Worm (Caenorhabditis elegans) whole organism, L4 larva: ENCODE data around the gene pqn-39.

Experiments
- F10B5.3 ChIP-seq: sonication (generic microtip); optimal IDR thresholded peaks from 2 replicates; lab custom pipeline; 2016; ENCODE audit warnings: mild to moderate bottlenecking, missing genetic modification characterization, missing compliant biosample characterization
- F26F4.8 ChIP-seq: fragments of 200-800 bp; sonication (Bioruptor generic); conservative IDR thresholded peaks from 2 replicates; pipeline ENCODE4 v1.3.6; 2022; ENCODE audit warnings: missing genetic modification characterization, missing compliant biosample characterization
- R02D3.7 ChIP-seq: fragments of 150-350 bp; sonication (generic microtip); optimal IDR thresholded peaks from 3 replicates; lab custom pipeline; 2014; ENCODE audit warnings: missing biosample characterization, missing genetic modification characterization
- Y105C5A.15 ChIP-seq: fragments of 200-800 bp; sonication (Bioruptor generic); IDR thresholded peaks from 2 replicates; pipeline ENCODE4 v1.3.6; 2022; ENCODE audit warnings: missing genetic modification characterization, missing compliant biosample characterization
- Y48G9A.11 ChIP-seq: fragments of 200-800 bp; sonication (Bioruptor generic); IDR thresholded peaks from 2 replicates; pipeline ENCODE4 v1.3.6; 2022; ENCODE audit warnings: missing genetic modification reagents, missing genetic modification characterization, missing compliant biosample characterization
- Y5F2A.4 ChIP-seq: fragments of 200-800 bp; sonication (Bioruptor generic); optimal IDR thresholded peaks from 2 replicates; lab custom pipeline; 2018; ENCODE audit warnings: mild to moderate bottlenecking, missing genetic modification characterization, missing compliant biosample characterization
- aha-1 ChIP-seq: fragments of 150-350 bp; peaks from one replicate; lab custom pipeline; 2014; ENCODE audit warnings: missing biosample characterization, missing genetic modification characterization
- aly-2 ChIP-seq: sonication (generic microtip); optimal IDR thresholded peaks from 2 replicates; lab custom pipeline; 2018; ENCODE audit warnings: missing biosample characterization, missing genetic modification characterization
- ceh-20 ChIP-seq: fragments of 200-800 bp; sonication (Bioruptor generic); IDR thresholded peaks from 2 replicates; pipeline ENCODE4 v1.3.6; 2022; ENCODE audit warnings: missing genetic modification reagents, missing genetic modification characterization, missing compliant biosample characterization
- ceh-28 ChIP-seq: fragments of 150-350 bp; optimal IDR thresholded peaks from 2 replicates; lab custom pipeline; 2014; ENCODE audit warnings: missing biosample characterization, missing genetic modification reagents, missing genetic modification characterization
- ceh-32 ChIP-seq: sonication (generic microtip); optimal IDR thresholded peaks from 2 replicates; lab custom pipeline; 2016; ENCODE audit warnings: mild to moderate bottlenecking, missing genetic modification characterization, missing compliant biosample characterization; ENCODE audit not compliant: poor library complexity
- ceh-44 ChIP-seq: fragments of 200-800 bp; sonication (Bioruptor generic); IDR thresholded peaks from 2 replicates; pipeline ENCODE4 v1.3.6; 2022; ENCODE audit warnings: missing genetic modification reagents, missing genetic modification characterization, missing compliant biosample characterization
- ceh-62 ChIP-seq: sonication (generic microtip); optimal IDR thresholded peaks from 2 replicates; lab custom pipeline; 2017; ENCODE audit warnings: missing biosample characterization, missing genetic modification characterization
- cey-2 ChIP-seq: sonication (generic microtip); optimal IDR thresholded peaks from 3 replicates; lab custom pipeline; 2017; ENCODE audit warnings: missing genetic modification characterization, mild to moderate bottlenecking, missing compliant biosample characterization, antibody characterized with exemption, borderline replicate concordance; ENCODE audit not compliant: insufficient read depth
- ctbp-1 ChIP-seq: fragments of 200-800 bp; sonication (Bioruptor generic); IDR thresholded peaks from 2 replicates; pipeline ENCODE4 v1.3.6; 2022; ENCODE audit warnings: missing genetic modification reagents, missing genetic modification characterization, missing compliant biosample characterization
- daf-19 ChIP-seq: fragments of 200-800 bp; sonication (Bioruptor generic); conservative IDR thresholded peaks from 2 replicates; pipeline ENCODE4 v1.3.6; 2022; ENCODE audit warnings: missing genetic modification characterization, missing compliant biosample characterization
- dmd-6 ChIP-seq: fragments of 200-800 bp; sonication (Bioruptor generic); IDR thresholded peaks from 2 replicates; pipeline ENCODE4 v1.3.6; 2022; ENCODE audit warnings: missing genetic modification reagents, missing genetic modification characterization, missing compliant biosample characterization
- dmd-8 ChIP-seq: fragments of 200-800 bp; sonication (Bioruptor generic); IDR thresholded peaks from 2 replicates; pipeline ENCODE4 v1.3.6; 2022; ENCODE audit warnings: missing genetic modification characterization, missing compliant biosample characterization
- dmd-9 ChIP-seq: fragments of 200-800 bp; sonication (Bioruptor generic); IDR thresholded peaks from 2 replicates; pipeline ENCODE4 v1.3.6; 2022; ENCODE audit warnings: missing genetic modification reagents, missing genetic modification characterization, missing compliant biosample characterization
- dpl-1 ChIP-seq: fragments of 150-350 bp; optimal IDR thresholded peaks from 2 replicates; lab custom pipeline; 2014; ENCODE audit warnings: missing biosample characterization, missing genetic modification reagents, missing genetic modification characterization
- egl-27 ChIP-seq: sonication (generic microtip); optimal IDR thresholded peaks from 3 replicates; lab custom pipeline; 2017; ENCODE audit warnings: missing biosample characterization, missing genetic modification reagents, missing genetic modification characterization
- fos-1 ChIP-seq: fragments of 150-350 bp; optimal IDR thresholded peaks from 2 replicates; lab custom pipeline; 2014; ENCODE audit warnings: missing biosample characterization, missing genetic modification characterization
- gei-8 ChIP-seq: fragments of 200-800 bp; sonication (Bioruptor generic); optimal IDR thresholded peaks from 2 replicates; lab custom pipeline; 2018; ENCODE audit warnings: mild to moderate bottlenecking, missing genetic modification characterization, missing compliant biosample characterization
- hif-1 ChIP-seq, 2 experiments: sonication (generic microtip); optimal IDR thresholded peaks; 2 replicates each; lab custom pipeline; 2016 to 2017; ENCODE audit warnings: missing compliant biosample characterization in 2 of 2, missing genetic modification characterization in 2 of 2, missing genetic modification reagents in 2 of 2, missing genotype in 2 of 2, mild to moderate bottlenecking in 1 of 2
- hlh-30 ChIP-seq: sonication (generic microtip); optimal IDR thresholded peaks from 2 replicates; lab custom pipeline; 2017; ENCODE audit warnings: antibody characterized with exemption, mild to moderate bottlenecking, missing genetic modification characterization, missing compliant biosample characterization; ENCODE audit not compliant: insufficient read depth
- hmg-1.1 ChIP-seq: fragments of 200-800 bp; sonication (Bioruptor generic); IDR thresholded peaks from 2 replicates; pipeline ENCODE4 v1.3.6; 2022; ENCODE audit warnings: missing genetic modification reagents, missing genetic modification characterization, missing compliant biosample characterization
- lim-7 ChIP-seq: fragments of 200-800 bp; sonication (Bioruptor generic); IDR thresholded peaks from 2 replicates; pipeline ENCODE4 v1.3.6; 2022; ENCODE audit warnings: missing genetic modification characterization, missing compliant biosample characterization
- lin-1 ChIP-seq: fragments of 200-800 bp; sonication (Bioruptor generic); IDR thresholded peaks from 2 replicates; pipeline ENCODE4 v1.3.6; 2022; ENCODE audit warnings: missing genetic modification reagents, missing genetic modification characterization, missing compliant biosample characterization
- lin-13 ChIP-seq: fragments of 150-350 bp; optimal IDR thresholded peaks from 2 replicates; lab custom pipeline; 2014; ENCODE audit warnings: missing biosample characterization, missing genetic modification reagents, missing genetic modification characterization
- lin-15B ChIP-seq: fragments of 150-350 bp; sonication (generic microtip); optimal IDR thresholded peaks from 3 replicates; lab custom pipeline; 2014; ENCODE audit warnings: missing biosample characterization, missing genetic modification characterization
- lin-39 ChIP-seq: fragments of 150-350 bp; optimal IDR thresholded peaks from 2 replicates; lab custom pipeline; 2014; ENCODE audit warnings: missing biosample characterization, missing genetic modification reagents, missing genetic modification characterization
- lir-3 ChIP-seq: sonication (generic microtip); optimal IDR thresholded peaks from 2 replicates; lab custom pipeline; 2016; ENCODE audit warnings: mild to moderate bottlenecking, missing genetic modification characterization, missing compliant biosample characterization
- mdt-29 ChIP-seq: fragments of 200-800 bp; sonication (Bioruptor generic); IDR thresholded peaks from 2 replicates; pipeline ENCODE4 v1.3.6; 2022; ENCODE audit warnings: missing genetic modification reagents, missing genetic modification characterization, missing compliant biosample characterization
- mxl-2 ChIP-seq: fragments of 200-800 bp; sonication (Bioruptor generic); conservative IDR thresholded peaks from 2 replicates; pipeline ENCODE4 v1.3.6; 2022; ENCODE audit warnings: missing genetic modification reagents, missing genetic modification characterization, missing compliant biosample characterization
- mxl-3 ChIP-seq: fragments of 200-800 bp; sonication (Bioruptor generic); optimal IDR thresholded peaks from 2 replicates; lab custom pipeline; 2018; ENCODE audit warnings: mild to moderate bottlenecking, missing genetic modification characterization, missing compliant biosample characterization
- nhr-111 ChIP-seq: fragments of 200-800 bp; sonication (Bioruptor generic); optimal IDR thresholded peaks from 2 replicates; lab custom pipeline; 2018; ENCODE audit warnings: mild to moderate bottlenecking, missing genetic modification characterization, missing compliant biosample characterization
- nhr-25 ChIP-seq: sonication (generic microtip); optimal IDR thresholded peaks from 2 replicates; lab custom pipeline; 2017; ENCODE audit warnings: missing genetic modification characterization, mild to moderate bottlenecking, missing compliant biosample characterization, antibody characterized with exemption, moderate library complexity, borderline replicate concordance; ENCODE audit not compliant: insufficient read depth
- nhr-42 ChIP-seq: fragments of 200-800 bp; sonication (Bioruptor generic); IDR thresholded peaks from 2 replicates; pipeline ENCODE4 v1.3.6; 2022; ENCODE audit warnings: missing genetic modification characterization, missing compliant biosample characterization
- nhr-6 ChIP-seq: fragments of 150-350 bp; optimal IDR thresholded peaks from 2 replicates; lab custom pipeline; 2014; ENCODE audit warnings: missing biosample characterization, missing genetic modification characterization
- nhr-76 ChIP-seq: fragments of 150-350 bp; optimal IDR thresholded peaks from 2 replicates; lab custom pipeline; 2014; ENCODE audit warnings: missing biosample characterization, missing genetic modification characterization
- nhr-77 ChIP-seq: fragments of 150-350 bp; optimal IDR thresholded peaks from 2 replicates; lab custom pipeline; 2014; ENCODE audit warnings: missing biosample characterization, missing genetic modification characterization
- pha-4 ChIP-seq, 2 experiments: fragments of 150-350 bp in 1 of 2; fragments of 200-800 bp in 1 of 2; sonication (Bioruptor generic) in 1 of 2; IDR thresholded peaks in 1 of 2; optimal IDR thresholded peaks in 1 of 2; 2 replicates each; pipeline versions ENCODE4 v1.3.6 to Lab custom; 2014 to 2022; ENCODE audit warnings: missing genetic modification characterization in 2 of 2, missing genetic modification reagents in 2 of 2, missing biosample characterization in 1 of 2, missing compliant biosample characterization in 1 of 2
- pqm-1 ChIP-seq: sonication (generic microtip); optimal IDR thresholded peaks from 2 replicates; lab custom pipeline; 2017; ENCODE audit warnings: missing biosample characterization, missing genetic modification characterization
- set-16 ChIP-seq: fragments of 200-800 bp; sonication (Bioruptor generic); IDR thresholded peaks from 2 replicates; pipeline ENCODE4 v1.3.6; 2022; ENCODE audit warnings: missing genetic modification reagents, missing genetic modification characterization, missing compliant biosample characterization
- spr-3 ChIP-seq: fragments of 200-800 bp; sonication (Bioruptor generic); optimal IDR thresholded peaks from 2 replicates; lab custom pipeline; 2018; ENCODE audit warnings: mild to moderate bottlenecking, missing genetic modification characterization, missing compliant biosample characterization
- vab-7 ChIP-seq: fragments of 200-800 bp; sonication (Bioruptor generic); IDR thresholded peaks from 2 replicates; pipeline ENCODE4 v1.3.6; 2022; ENCODE audit warnings: missing genetic modification reagents, missing genetic modification characterization, missing compliant biosample characterization
- zag-1 ChIP-seq: fragments of 150-350 bp; optimal IDR thresholded peaks from 2 replicates; lab custom pipeline; 2014; ENCODE audit warnings: missing biosample characterization, missing genetic modification characterization
- zfp-2 ChIP-seq: sonication (generic microtip); optimal IDR thresholded peaks from 2 replicates; lab custom pipeline; 2016; ENCODE audit warnings: mild to moderate bottlenecking, missing genetic modification characterization, missing compliant biosample characterization
- ztf-11 ChIP-seq: fragments of 150-350 bp; optimal IDR thresholded peaks from 2 replicates; lab custom pipeline; 2014; ENCODE audit warnings: missing biosample characterization, missing genetic modification characterization
- ztf-7 ChIP-seq: fragments of 150-350 bp; optimal IDR thresholded peaks from 2 replicates; lab custom pipeline; 2014; ENCODE audit warnings: missing biosample characterization, missing genetic modification characterization

The pqn-39 gene

DNA sequence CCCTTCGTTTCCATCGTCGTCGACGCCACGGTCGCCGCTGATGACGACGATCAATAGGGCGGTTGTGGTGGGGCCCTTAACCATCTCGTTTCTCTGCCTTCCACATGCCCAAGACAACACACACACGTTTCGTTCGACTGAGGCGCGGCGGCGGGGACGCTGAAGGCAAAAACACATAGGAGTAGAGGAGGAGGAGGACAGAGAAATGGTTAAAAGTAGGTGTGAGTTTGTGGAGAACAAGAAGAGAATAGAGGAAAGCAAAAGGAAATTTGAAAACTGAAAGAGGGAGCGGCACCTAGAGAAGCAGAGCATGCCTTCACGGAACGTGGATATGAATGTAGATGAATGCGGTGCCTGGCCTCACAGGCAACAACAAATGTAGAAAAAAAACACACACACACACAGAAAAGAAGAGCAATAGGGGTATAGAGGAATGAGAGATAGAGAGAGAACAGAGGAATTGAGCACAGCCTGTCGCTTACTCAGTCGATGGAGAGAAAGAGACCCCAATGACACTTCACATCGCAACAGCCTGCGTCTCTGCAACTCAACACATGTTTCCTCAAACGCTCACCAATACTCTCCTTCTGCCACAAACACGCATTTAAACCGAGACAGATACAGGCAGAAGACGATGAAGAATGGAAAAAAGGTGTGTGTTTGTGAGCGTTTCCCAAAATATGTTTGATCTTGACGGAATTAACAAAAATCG, 937 bp upstream of the pqn-39 start (continued):
- TF ChIP-seq nhr-76 (tag; lab: Kevin White, UChicago), result no peak
- no peak for TF ChIP-seq ceh-44 (GFP tag; lab: Robert Waterston, UW)
- no peak for TF ChIP-seq F10B5.3 (tag; lab: Kevin White, UChicago)
- no peak for TF ChIP-seq mdt-29
- peak; percentile 86 for TF ChIP-seq ctbp-1
- no peak for TF ChIP-seq lin-15B
- no peak for TF ChIP-seq spr-3 (GFP tag; lab: Kevin White, UChicago)
- no peak for TF ChIP-seq aly-2
- TF ChIP-seq hif-1 (tag; optimal IDR thresholded peaks at IDR 0.05; lab: Kevin White, UChicago), result peak; percentile 23 to 73
- peak; percentile 36; the same call in 1 of the 2 replicates for TF ChIP-seq ceh-20 (GFP tag; lab: Robert Waterston, UW)
- TF ChIP-seq dmd-6 (GFP tag; lab: Robert Waterston, UW), result peak; percentile 75
- no peak for TF ChIP-seq ceh-32 (tag; lab: Kevin White, UChicago)
- TF ChIP-seq nhr-111 (GFP tag; lab: Kevin White, UChicago), result no peak
- TF ChIP-seq ceh-62, result no peak
- peak; percentile 16 for TF ChIP-seq zag-1 (tag; lab: Kevin White, UChicago)
- peak; percentile 41 for TF ChIP-seq dpl-1 (GFP tag; lab: Kevin White, UChicago)
- no peak for TF ChIP-seq dmd-8 (GFP tag; lab: Robert Waterston, UW)
- TF ChIP-seq ceh-28 (tag; lab: Kevin White, UChicago), result peak; percentile 63
- TF ChIP-seq pha-4 (GFP tag; IDR thresholded peaks at IDR 0.05; lab: Robert Waterston, UW), result peak; percentile 69
- no peak for TF ChIP-seq pha-4 (tag; optimal IDR thresholded peaks at IDR 0.05; lab: Kevin White, UChicago)
- TF ChIP-seq lin-1, result no peak
- TF ChIP-seq egl-27 (tag; lab: Kevin White, UChicago), result no peak
- TF ChIP-seq lin-39 (tag; lab: Kevin White, UChicago), result no peak
- TF ChIP-seq lir-3 (tag; lab: Kevin White, UChicago), result no peak
- TF ChIP-seq Y105C5A.15, result no peak
- TF ChIP-seq mxl-2, result no peak
- TF ChIP-seq dmd-9, result no peak
- no peak for TF ChIP-seq vab-7 (GFP tag; lab: Robert Waterston, UW)
- peak; percentile 17 for TF ChIP-seq nhr-77 (tag; lab: Kevin White, UChicago)
- TF ChIP-seq set-16, result peak; percentile 89
- TF ChIP-seq pqm-1 (tag; lab: Kevin White, UChicago), result peak; percentile 25
- no peak for TF ChIP-seq lin-13
- TF ChIP-seq fos-1 (tag; lab: Kevin White, UChicago), result no peak
- 0 out of 2 replicates have a peak, but pooled peaks have one; percentile 31 for TF ChIP-seq lim-7 (GFP tag; lab: Robert Waterston, UW)
- peak; percentile 91 for TF ChIP-seq daf-19 (GFP tag; lab: Robert Waterston, UW)
- no peak for TF ChIP-seq zfp-2 (tag; lab: Kevin White, UChicago)
- TF ChIP-seq R02D3.7 (tag; lab: Kevin White, UChicago), result no peak
- TF ChIP-seq ztf-7 (tag; lab: Kevin White, UChicago), result peak; percentile 61
- TF ChIP-seq nhr-42 (GFP tag; lab: Robert Waterston, UW), result no peak
- TF ChIP-seq nhr-6, result no peak
- TF ChIP-seq nhr-25 (tag; lab: Kevin White, UChicago), result no peak
- peak; percentile 87 for TF ChIP-seq mxl-3 (GFP tag; lab: Kevin White, UChicago)
- TF ChIP-seq Y5F2A.4, result no peak
- no peak for TF ChIP-seq ztf-11 (tag; lab: Kevin White, UChicago)
- TF ChIP-seq cey-2 (tag; lab: Kevin White, UChicago), result no peak
- peak; percentile 96 for TF ChIP-seq aha-1 (tag; lab: Kevin White, UChicago)
- peak; percentile 59 for TF ChIP-seq hlh-30 (tag; lab: Kevin White, UChicago)
- peak; percentile 52 for TF ChIP-seq gei-8 (GFP tag; lab: Kevin White, UChicago)
- TF ChIP-seq hmg-1.1 (GFP tag; lab: Robert Waterston, UW), result peak; percentile 88
- TF ChIP-seq F26F4.8, result no peak
- TF ChIP-seq Y48G9A.11 (GFP tag; lab: Robert Waterston, UW), result no peak
